Fruit fly (Drosophila melanogaster) whole organism, embryonic: Measurements from ENCODE around the gene CG46463.

Experiments
- CG11085 ChIP-seq: fragments of 200-800 bp; sonication (Bioruptor generic); IDR thresholded peaks from 2 replicates; pipeline ENCODE4 v1.3.6; 2022; ENCODE audit warnings: missing biosample characterization, missing genetic modification characterization
- CG11093 ChIP-seq: fragments of 200-800 bp; sonication (Bioruptor generic); IDR thresholded peaks from 3 replicates; pipeline ENCODE4 v1.3.6; 2022; ENCODE audit warnings: missing biosample characterization, missing genetic modification characterization
- CG14441 ChIP-seq: fragments of 200-800 bp; sonication (Bioruptor generic); IDR thresholded peaks from 2 replicates; pipeline ENCODE4 v1.3.6; 2022; ENCODE audit warnings: missing biosample characterization, missing genetic modification characterization
- CG14860 ChIP-seq: fragments of 200-800 bp; sonication (Bioruptor generic); IDR thresholded peaks from 3 replicates; pipeline ENCODE4 v1.3.6; 2022; ENCODE audit warnings: missing biosample characterization, missing genetic modification characterization; ENCODE audit not compliant: partially characterized antibody
- CG15514 ChIP-seq: fragments of 200-800 bp; sonication (Bioruptor generic); optimal IDR thresholded peaks from 3 replicates; lab custom pipeline; 2017; ENCODE audit warnings: missing biosample characterization, missing genetic modification characterization, mild to moderate bottlenecking, moderate library complexity, missing genetic modification reagents
- CG17186 ChIP-seq: fragments of 200-800 bp; sonication (Bioruptor generic); optimal IDR thresholded peaks from 3 replicates; lab custom pipeline; 2017; ENCODE audit warnings: missing biosample characterization, missing genetic modification reagents, missing genetic modification characterization
- CG17359 ChIP-seq: fragments of 200-800 bp; sonication (Bioruptor generic); optimal IDR thresholded peaks from 3 replicates; lab custom pipeline; 2018; ENCODE audit warnings: missing biosample characterization, mild to moderate bottlenecking, missing genetic modification characterization, moderate library complexity
- CG17385 ChIP-seq: fragments of 200-800 bp; sonication (Bioruptor generic); optimal IDR thresholded peaks from 3 replicates; lab custom pipeline; 2018; ENCODE audit warnings: missing biosample characterization, mild to moderate bottlenecking, missing genetic modification characterization
- CG18599 ChIP-seq: fragments of 200-800 bp; sonication (Bioruptor generic); optimal IDR thresholded peaks from 3 replicates; lab custom pipeline; 2017; ENCODE audit warnings: missing biosample characterization, missing genetic modification characterization, mild to moderate bottlenecking, moderate library complexity, missing genetic modification reagents
- CG31441 ChIP-seq: fragments of 200-800 bp; sonication (Bioruptor generic); IDR thresholded peaks from 2 replicates; pipeline ENCODE4 v1.3.6; 2022; ENCODE audit warnings: missing biosample characterization, missing genetic modification characterization
- CG32772 ChIP-seq: fragments of 200-800 bp; sonication (Bioruptor generic); IDR thresholded peaks from 2 replicates; pipeline ENCODE4 v1.3.6; 2022; ENCODE audit warnings: missing biosample characterization, missing genetic modification characterization
- CG34224 ChIP-seq: fragments of 200-800 bp; sonication (Bioruptor generic); IDR thresholded peaks from 3 replicates; pipeline ENCODE4 v1.3.6; 2022; ENCODE audit warnings: missing biosample characterization, missing genetic modification characterization; ENCODE audit not compliant: partially characterized antibody
- CG4328 ChIP-seq: fragments of 200-800 bp; sonication (Bioruptor generic); optimal IDR thresholded peaks from 3 replicates; lab custom pipeline; 2017; ENCODE audit warnings: missing biosample characterization, missing genetic modification reagents, missing genetic modification characterization
- CG7786 ChIP-seq: fragments of 200-800 bp; sonication (Bioruptor generic); optimal IDR thresholded peaks from 2 replicates; lab custom pipeline; 2016; ENCODE audit warnings: missing biosample characterization, missing genetic modification characterization
- CG8290 ChIP-seq, 3 experiments: fragments of 200-800 bp; sonication (Bioruptor generic); optimal IDR thresholded peaks; 2 replicates each; lab custom pipeline; 2016 to 2019; ENCODE audit warnings: missing biosample characterization in 3 of 3, missing genetic modification characterization in 3 of 3, mild to moderate bottlenecking in 2 of 3, moderate library complexity in 1 of 3
- CG9817 ChIP-seq: fragments of 200-800 bp; sonication (Bioruptor generic); optimal IDR thresholded peaks from 2 replicates; lab custom pipeline; 2018; ENCODE audit warnings: missing biosample characterization, mild to moderate bottlenecking, missing genetic modification characterization, moderate library complexity
- H2.0 ChIP-seq: fragments of 200-800 bp; sonication (Bioruptor generic); IDR thresholded peaks from 2 replicates; pipeline ENCODE4 v1.3.6; 2022; ENCODE audit warnings: missing biosample characterization, missing genetic modification characterization
- HLH4C ChIP-seq: fragments of 200-800 bp; sonication (Bioruptor generic); IDR thresholded peaks from 3 replicates; pipeline ENCODE4 v1.3.6; 2022; ENCODE audit warnings: missing biosample characterization, missing genetic modification characterization; ENCODE audit not compliant: partially characterized antibody
- Hand ChIP-seq: fragments of 200-800 bp; sonication (Bioruptor generic); optimal IDR thresholded peaks from 2 replicates; lab custom pipeline; 2017; ENCODE audit warnings: mild to moderate bottlenecking, missing biosample characterization, missing genetic modification reagents, missing genetic modification characterization
- Hr3 ChIP-seq: fragments of 200-800 bp; sonication (Bioruptor generic); optimal IDR thresholded peaks from 3 replicates; lab custom pipeline; 2016; ENCODE audit warnings: missing biosample characterization, missing genetic modification characterization
- Hr51 ChIP-seq, 2 experiments: fragments of 200-800 bp; sonication (Bioruptor generic); optimal IDR thresholded peaks; 2 replicates in 1 of 2; 3 replicates in 1 of 2; lab custom pipeline; 2016 to 2018; ENCODE audit warnings: missing biosample characterization in 2 of 2, missing genetic modification characterization in 2 of 2, mild to moderate bottlenecking in 1 of 2, moderate library complexity in 1 of 2
- Meics ChIP-seq: fragments of 200-800 bp; sonication (Bioruptor generic); optimal IDR thresholded peaks from 2 replicates; lab custom pipeline; 2017; ENCODE audit warnings: missing biosample characterization, mild to moderate bottlenecking, missing genetic modification characterization
- Pdp1 ChIP-seq, 2 experiments: fragments of 200-800 bp; sonication (Bioruptor generic); optimal IDR thresholded peaks; 3 replicates each; lab custom pipeline; 2016; ENCODE audit warnings: missing biosample characterization in 2 of 2, missing genetic modification characterization in 2 of 2, mild to moderate bottlenecking in 1 of 2, moderate library complexity in 1 of 2
- Rfx ChIP-seq: fragments of 200-800 bp; sonication (Bioruptor generic); IDR thresholded peaks from 2 replicates; pipeline ENCODE4 v1.3.6; 2022; ENCODE audit warnings: missing biosample characterization, missing genetic modification characterization
- Six4 ChIP-seq: fragments of 200-800 bp; sonication (Bioruptor generic); optimal IDR thresholded peaks from 2 replicates; lab custom pipeline; 2016; ENCODE audit warnings: missing biosample characterization, missing genetic modification characterization
- Sox102F ChIP-seq: fragments of 200-800 bp; sonication (Bioruptor generic); optimal IDR thresholded peaks from 2 replicates; lab custom pipeline; 2018; ENCODE audit warnings: missing biosample characterization, mild to moderate bottlenecking, missing genetic modification characterization, moderate library complexity
- Tbp ChIP-seq: fragments of >200 bp; optimal IDR thresholded peaks from 2 replicates; lab custom pipeline; 2018; ENCODE audit warnings: missing biosample characterization, missing genetic modification characterization
- abd-A ChIP-seq: fragments of 200-800 bp; sonication (Bioruptor generic); optimal IDR thresholded peaks from 3 replicates; lab custom pipeline; 2019; ENCODE audit warnings: missing biosample characterization, mild to moderate bottlenecking, missing genetic modification characterization, moderate library complexity
- al ChIP-seq: fragments of 200-800 bp; sonication (Bioruptor generic); IDR thresholded peaks from 2 replicates; pipeline ENCODE4 v1.3.6; 2022; ENCODE audit warnings: missing biosample characterization, missing genetic modification characterization
- cato ChIP-seq: fragments of 200-800 bp; sonication (Bioruptor generic); optimal IDR thresholded peaks from 2 replicates; lab custom pipeline; 2016; ENCODE audit warnings: missing biosample characterization, missing genetic modification characterization, borderline replicate concordance
- ci ChIP-seq: fragments of 200-800 bp; sonication (Bioruptor generic); IDR thresholded peaks from 3 replicates; pipeline ENCODE4 v1.3.6; 2022; ENCODE audit warnings: missing biosample characterization, missing genetic modification characterization
- corto ChIP-seq: fragments of 200-800 bp; sonication (Bioruptor generic); optimal IDR thresholded peaks from 2 replicates; lab custom pipeline; 2016; ENCODE audit warnings: missing biosample characterization, mild to moderate bottlenecking, missing genetic modification characterization, moderate library complexity
- dpn ChIP-seq, 2 experiments: fragments of 200-800 bp; sonication (Bioruptor generic); optimal IDR thresholded peaks; 3 replicates each; lab custom pipeline; 2016; ENCODE audit warnings: missing biosample characterization in 2 of 2, missing genetic modification characterization in 2 of 2
- esg ChIP-seq: fragments of 200-800 bp; sonication (Bioruptor generic); conservative IDR thresholded peaks from 2 replicates; pipeline ENCODE4 v1.3.6; 2022; ENCODE audit warnings: missing biosample characterization, missing genetic modification characterization
- gfzf ChIP-seq: fragments of 200-800 bp; sonication (Bioruptor generic); optimal IDR thresholded peaks from 2 replicates; lab custom pipeline; 2016; ENCODE audit warnings: missing biosample characterization, mild to moderate bottlenecking, missing genetic modification characterization, moderate library complexity
- grau ChIP-seq: fragments of 200-800 bp; optimal IDR thresholded peaks from 3 replicates; lab custom pipeline; 2019; ENCODE audit warnings: missing biosample characterization, mild to moderate bottlenecking, missing genetic modification characterization, moderate library complexity
- gsb ChIP-seq: fragments of 200-800 bp; sonication (Bioruptor generic); IDR thresholded peaks from 2 replicates; pipeline ENCODE4 v1.3.6; 2022; ENCODE audit warnings: missing biosample characterization, missing genetic modification characterization
- hkb ChIP-seq, 2 experiments: fragments of 200-800 bp in 1 of 2; fragments of >200 bp in 1 of 2; sonication (Bioruptor generic) in 1 of 2; IDR thresholded peaks in 1 of 2; optimal IDR thresholded peaks in 1 of 2; 2 replicates each; pipeline versions ENCODE4 v1.3.6 to Lab custom; 2017 to 2022; ENCODE audit warnings: missing biosample characterization in 1 of 2, missing genetic modification characterization in 1 of 2
- klu ChIP-seq: fragments of 200-800 bp; sonication (Bioruptor generic); IDR thresholded peaks from 2 replicates; pipeline ENCODE4 v1.3.6; 2022; ENCODE audit warnings: missing biosample characterization, missing genetic modification characterization
- lilli ChIP-seq: fragments of 200-800 bp; sonication (Bioruptor generic); optimal IDR thresholded peaks from 3 replicates; lab custom pipeline; 2016; ENCODE audit warnings: missing biosample characterization, missing genetic modification characterization
- lmd ChIP-seq: fragments of 200-800 bp; sonication (Bioruptor generic); IDR thresholded peaks from 2 replicates; pipeline ENCODE4 v1.3.6; 2022; ENCODE audit warnings: missing biosample characterization, missing genetic modification characterization
- nerfin-1 ChIP-seq: fragments of 200-800 bp; sonication (Bioruptor generic); optimal IDR thresholded peaks from 3 replicates; lab custom pipeline; 2019; ENCODE audit warnings: missing biosample characterization, mild to moderate bottlenecking, missing genetic modification characterization, moderate library complexity
- onecut ChIP-seq: fragments of 200-800 bp; sonication (Bioruptor generic); IDR thresholded peaks from 2 replicates; pipeline ENCODE4 v1.3.6; 2022; ENCODE audit warnings: missing biosample characterization, missing genetic modification characterization
- ro ChIP-seq: fragments of 200-800 bp; sonication (Bioruptor generic); IDR thresholded peaks from 2 replicates; pipeline ENCODE4 v1.3.6; 2022; ENCODE audit warnings: missing biosample characterization, missing genetic modification characterization
- shn ChIP-seq: fragments of 200-800 bp; sonication (Bioruptor generic); optimal IDR thresholded peaks from 3 replicates; lab custom pipeline; 2016; ENCODE audit warnings: missing biosample characterization, missing genetic modification characterization
- slbo ChIP-seq: fragments of 200-800 bp; sonication (Bioruptor generic); IDR thresholded peaks from 2 replicates; pipeline ENCODE4 v1.3.6; 2022; ENCODE audit warnings: missing biosample characterization, missing genetic modification characterization
- toy ChIP-seq: fragments of 200-800 bp; sonication (Bioruptor generic); IDR thresholded peaks from 2 replicates; pipeline ENCODE4 v1.3.6; 2022; ENCODE audit warnings: missing biosample characterization, missing genetic modification characterization
- z ChIP-seq: fragments of 200-800 bp; sonication (Bioruptor generic); IDR thresholded peaks from 3 replicates; pipeline ENCODE4 v1.3.6; 2022; ENCODE audit warnings: missing biosample characterization, missing genetic modification characterization

The CG46463 gene

dm6 chr3L:3479551-3479950, 18.4 kb downstream of the CG46463 start:
- peak; percentile 70 for TF ChIP-seq CG18599 (GFP tag; lab: Kevin White, UChicago)
- peak in 1 of 2 experiments; percentile 40 for TF ChIP-seq Hr51 (GFP tag; optimal IDR thresholded peaks at IDR 0.05; lab: Kevin White, UChicago)
- TF ChIP-seq HLH4C, result no peak
- TF ChIP-seq CG11085, result no peak
- 0 out of 2 replicates have a peak, but pooled peaks have one; percentile 33 for TF ChIP-seq CG14441 (GFP tag; lab: Robert Waterston, UW)
- TF ChIP-seq H2.0 (GFP tag; lab: Robert Waterston, UW), result 0 out of 2 replicates have a peak, but pooled peaks have one; percentile 6
- peak; percentile 60; the same call in 2 of the 3 replicates for TF ChIP-seq ci (GFP tag; lab: Robert Waterston, UW)
- peak; percentile 27; the same call in 1 of the 2 replicates for TF ChIP-seq Rfx (GFP tag; lab: Robert Waterston, UW)
- no peak for TF ChIP-seq CG7786
- peak; percentile 5 for TF ChIP-seq grau (tag; lab: Kevin White, UChicago)
- peak; percentile 29; the same call in 1 of the 2 replicates for TF ChIP-seq onecut
- no peak for TF ChIP-seq CG17385 (GFP tag; lab: Kevin White, UChicago)
- peak in 1 of 2 experiments; percentile 13 for TF ChIP-seq dpn (GFP tag; optimal IDR thresholded peaks at IDR 0.05; lab: Kevin White, UChicago)
- no peak for TF ChIP-seq Six4
- TF ChIP-seq Hand (GFP tag; lab: Kevin White, UChicago), result peak; percentile 9
- TF ChIP-seq Tbp (GFP tag; lab: Kevin White, UChicago), result no peak
- no peak for TF ChIP-seq CG17186 (GFP tag; lab: Kevin White, UChicago)
- no peak for TF ChIP-seq Hr3
- TF ChIP-seq CG17359 (tag; lab: Kevin White, UChicago), result peak; percentile 13
- TF ChIP-seq ro (GFP tag; lab: Robert Waterston, UW), result 0 out of 2 replicates have a peak, but pooled peaks have one; percentile 7
- TF ChIP-seq gsb (GFP tag; lab: Robert Waterston, UW), result no peak
- no peak for TF ChIP-seq z (GFP tag; lab: Robert Waterston, UW)
- TF ChIP-seq cato, result no peak
- TF ChIP-seq CG9817, result peak; percentile 20
- TF ChIP-seq toy, result no peak
- 0 out of 2 replicates have a peak, but pooled peaks have one; percentile 14 for TF ChIP-seq esg (GFP tag; lab: Robert Waterston, UW)
- TF ChIP-seq CG31441 (GFP tag; lab: Robert Waterston, UW), result no peak
- TF ChIP-seq klu (GFP tag; lab: Robert Waterston, UW), result 0 out of 2 replicates have a peak, but pooled peaks have one; percentile 35
- TF ChIP-seq abd-A (tag; lab: Kevin White, UChicago), result peak; percentile 6
- no peak for TF ChIP-seq CG11093 (GFP tag; lab: Robert Waterston, UW)
- TF ChIP-seq slbo (GFP tag; lab: Robert Waterston, UW), result peak; percentile 53
- TF ChIP-seq lmd, result 0 out of 2 replicates have a peak, but pooled peaks have one; percentile 26
- peak; percentile 38 for TF ChIP-seq Meics
- TF ChIP-seq CG8290 (GFP tag; optimal IDR thresholded peaks at IDR 0.05; lab: Kevin White, UChicago), result no peak
- TF ChIP-seq CG8290 (tag; optimal IDR thresholded peaks at IDR 0.05; lab: Kevin White, UChicago), result peak in 1 of 2 experiments; percentile 42
- TF ChIP-seq lilli (GFP tag; lab: Kevin White, UChicago), result peak; percentile 18
- no peak for TF ChIP-seq CG4328
- TF ChIP-seq CG14860 (GFP tag; lab: Robert Waterston, UW), result no peak
- TF ChIP-seq CG32772 (GFP tag; lab: Robert Waterston, UW), result 0 out of 2 replicates have a peak, but pooled peaks have one; percentile 20
- TF ChIP-seq nerfin-1 (tag; lab: Kevin White, UChicago), result no peak
- TF ChIP-seq CG15514, result no peak
- TF ChIP-seq al, result no peak
- TF ChIP-seq Sox102F, result peak; percentile 19
- TF ChIP-seq shn, result no peak
- TF ChIP-seq Pdp1 (GFP tag; optimal IDR thresholded peaks at IDR 0.05; lab: Kevin White, UChicago), result no peak
- TF ChIP-seq CG34224 (GFP tag; lab: Robert Waterston, UW), result no peak
- no peak for TF ChIP-seq corto (GFP tag; lab: Kevin White, UChicago)
- no peak for TF ChIP-seq hkb (optimal IDR thresholded peaks at IDR 0.05; lab: Kevin White, UChicago)
- 0 out of 2 replicates have a peak, but pooled peaks have one; percentile 32 for TF ChIP-seq hkb (GFP tag; IDR thresholded peaks at IDR 0.05; lab: Robert Waterston, UW)
- TF ChIP-seq gfzf (GFP tag; lab: Kevin White, UChicago), result no peak
